Fruit fly (Drosophila melanogaster) whole organism, embryonic: Measurements from ENCODE around the gene CG9114.

Source experiments
- Antp ChIP-seq: fragments of 200-800 bp; sonication (Bioruptor generic); optimal IDR thresholded peaks from 3 replicates; lab custom pipeline; 2016; ENCODE audit warnings: missing biosample characterization, missing genetic modification characterization
- Asciz ChIP-seq: fragments of 200-800 bp; sonication (Bioruptor generic); optimal IDR thresholded peaks from 2 replicates; lab custom pipeline; 2017; ENCODE audit warnings: missing biosample characterization, mild to moderate bottlenecking, missing genetic modification characterization, missing genetic modification reagents
- Atf3 ChIP-seq: fragments of 200-800 bp; sonication (Bioruptor generic); optimal IDR thresholded peaks from 3 replicates; lab custom pipeline; 2016; ENCODE audit warnings: missing biosample characterization, missing genetic modification characterization
- B-H2 ChIP-seq: fragments of 200-800 bp; sonication (Bioruptor generic); optimal IDR thresholded peaks from 2 replicates; lab custom pipeline; 2018; ENCODE audit warnings: missing biosample characterization, mild to moderate bottlenecking, missing genetic modification characterization
- Bteb2 ChIP-seq: fragments of 200-800 bp; sonication (Bioruptor generic); optimal IDR thresholded peaks from 2 replicates; lab custom pipeline; 2016; ENCODE audit warnings: missing biosample characterization, missing genetic modification characterization
- CG10274 ChIP-seq: fragments of 200-800 bp; sonication (Bioruptor generic); optimal IDR thresholded peaks from 3 replicates; lab custom pipeline; 2017; ENCODE audit warnings: missing biosample characterization, mild to moderate bottlenecking, missing genetic modification characterization
- CG10565 ChIP-seq: fragments of 200-800 bp; sonication (Bioruptor generic); optimal IDR thresholded peaks from 3 replicates; lab custom pipeline; 2016; ENCODE audit warnings: missing biosample characterization, mild to moderate bottlenecking, missing genetic modification characterization
- CG10959 ChIP-seq: fragments of 200-800 bp; sonication (Bioruptor generic); IDR thresholded peaks from 2 replicates; pipeline ENCODE4 v1.3.6; 2022; ENCODE audit warnings: missing biosample characterization, missing genetic modification characterization
- CG11247 ChIP-seq: fragments of 200-800 bp; sonication (Bioruptor generic); IDR thresholded peaks from 2 replicates; pipeline ENCODE4 v1.3.6; 2022; ENCODE audit warnings: missing biosample characterization, missing genetic modification characterization
- CG11504 ChIP-seq: fragments of 200-800 bp; sonication (Bioruptor generic); optimal IDR thresholded peaks from 3 replicates; lab custom pipeline; 2019; ENCODE audit warnings: missing biosample characterization, mild to moderate bottlenecking, missing genetic modification characterization, moderate library complexity
- CG12744 ChIP-seq: fragments of 200-800 bp; sonication (Bioruptor generic); optimal IDR thresholded peaks from 2 replicates; lab custom pipeline; 2016; ENCODE audit warnings: missing biosample characterization, missing genetic modification characterization
- CG14710 ChIP-seq: fragments of 200-800 bp; sonication (Bioruptor generic); optimal IDR thresholded peaks from 3 replicates; lab custom pipeline; 2019; ENCODE audit warnings: missing biosample characterization, mild to moderate bottlenecking, missing genetic modification characterization, moderate library complexity
- CG14965 ChIP-seq: fragments of 200-800 bp; sonication (Bioruptor generic); optimal IDR thresholded peaks from 2 replicates; lab custom pipeline; 2016; ENCODE audit warnings: missing biosample characterization, missing genetic modification characterization, borderline replicate concordance
- CG1602 ChIP-seq: fragments of 200-800 bp; sonication (Bioruptor generic); optimal IDR thresholded peaks from 3 replicates; lab custom pipeline; 2016; ENCODE audit warnings: missing biosample characterization, missing genetic modification characterization
- CG16813 ChIP-seq: fragments of 200-800 bp; sonication (Bioruptor generic); IDR thresholded peaks from 3 replicates; pipeline ENCODE4 v1.3.6; 2022; ENCODE audit warnings: missing biosample characterization, missing genetic modification characterization; ENCODE audit not compliant: partially characterized antibody
- CG18476 ChIP-seq: fragments of 200-800 bp; sonication (Bioruptor generic); optimal IDR thresholded peaks from 2 replicates; lab custom pipeline; 2016; ENCODE audit warnings: missing biosample characterization, mild to moderate bottlenecking, missing genetic modification characterization
- CG2120 ChIP-seq: fragments of 200-800 bp; sonication (Bioruptor generic); optimal IDR thresholded peaks from 3 replicates; lab custom pipeline; 2016; ENCODE audit warnings: missing biosample characterization, missing genetic modification characterization
- CG31388 ChIP-seq: fragments of 200-800 bp; sonication (Bioruptor generic); optimal IDR thresholded peaks from 2 replicates; lab custom pipeline; 2016; ENCODE audit warnings: missing biosample characterization, missing genetic modification characterization
- CG3407 ChIP-seq: fragments of 200-800 bp; sonication (Bioruptor generic); optimal IDR thresholded peaks from 2 replicates; lab custom pipeline; 2018; ENCODE audit warnings: missing biosample characterization, mild to moderate bottlenecking, missing genetic modification characterization
- CG5180 ChIP-seq: fragments of 200-800 bp; sonication (Bioruptor generic); optimal IDR thresholded peaks from 3 replicates; lab custom pipeline; 2017; ENCODE audit warnings: missing biosample characterization, missing genetic modification characterization, mild to moderate bottlenecking, moderate library complexity, missing genetic modification reagents
- CG7745 ChIP-seq: fragments of 200-800 bp; sonication (Bioruptor generic); optimal IDR thresholded peaks from 2 replicates; lab custom pipeline; 2018; ENCODE audit warnings: missing biosample characterization, mild to moderate bottlenecking, missing genetic modification characterization, moderate library complexity
- CG9609 ChIP-seq: fragments of 200-800 bp; sonication (Bioruptor generic); optimal IDR thresholded peaks from 3 replicates; lab custom pipeline; 2016; ENCODE audit warnings: missing biosample characterization, missing genetic modification characterization
- CHES-1-like ChIP-seq: fragments of 200-800 bp; sonication (Bioruptor generic); optimal IDR thresholded peaks from 2 replicates; lab custom pipeline; 2016; ENCODE audit warnings: missing biosample characterization, missing genetic modification characterization
- CoRest ChIP-seq: fragments of 200-800 bp; sonication (Bioruptor generic); optimal IDR thresholded peaks from 3 replicates; lab custom pipeline; 2018; ENCODE audit warnings: missing biosample characterization, mild to moderate bottlenecking, missing genetic modification characterization, moderate library complexity
- Dfd ChIP-seq, 2 experiments: fragments of >200 bp; optimal IDR thresholded peaks; 2 replicates each; lab custom pipeline; 2017; ENCODE audit warnings: missing biosample characterization in 2 of 2, missing genetic modification characterization in 2 of 2
- Dp ChIP-seq: fragments of 200-800 bp; sonication (Bioruptor generic); optimal IDR thresholded peaks from 2 replicates; lab custom pipeline; 2018; ENCODE audit warnings: missing biosample characterization, mild to moderate bottlenecking, missing genetic modification characterization, moderate library complexity
- Drgx ChIP-seq: fragments of 200-800 bp; sonication (Bioruptor generic); IDR thresholded peaks from 2 replicates; pipeline ENCODE4 v1.3.6; 2022; ENCODE audit warnings: missing biosample characterization, missing genetic modification characterization
- E2f1 ChIP-seq: fragments of 200-800 bp; sonication (Bioruptor generic); IDR thresholded peaks from 2 replicates; pipeline ENCODE4 v1.3.6; 2022; ENCODE audit warnings: missing biosample characterization, missing genetic modification characterization
- Oli ChIP-seq: fragments of 200-800 bp; sonication (Bioruptor generic); optimal IDR thresholded peaks from 2 replicates; lab custom pipeline; 2018; ENCODE audit warnings: missing biosample characterization, mild to moderate bottlenecking, missing genetic modification characterization, moderate library complexity
- Pdp1 ChIP-seq, 2 experiments: fragments of 200-800 bp; sonication (Bioruptor generic); optimal IDR thresholded peaks; 3 replicates each; lab custom pipeline; 2016; ENCODE audit warnings: missing biosample characterization in 2 of 2, missing genetic modification characterization in 2 of 2, mild to moderate bottlenecking in 1 of 2, moderate library complexity in 1 of 2
- Sox102F ChIP-seq: fragments of 200-800 bp; sonication (Bioruptor generic); optimal IDR thresholded peaks from 2 replicates; lab custom pipeline; 2018; ENCODE audit warnings: missing biosample characterization, mild to moderate bottlenecking, missing genetic modification characterization, moderate library complexity
- abd-A ChIP-seq: fragments of 200-800 bp; sonication (Bioruptor generic); optimal IDR thresholded peaks from 3 replicates; lab custom pipeline; 2019; ENCODE audit warnings: missing biosample characterization, mild to moderate bottlenecking, missing genetic modification characterization, moderate library complexity
- bsh ChIP-seq, 2 experiments: fragments of 200-800 bp; sonication (Bioruptor generic); optimal IDR thresholded peaks; 2 replicates each; lab custom pipeline; 2017 to 2018; ENCODE audit warnings: mild to moderate bottlenecking in 2 of 2, missing biosample characterization in 2 of 2, missing genetic modification characterization in 2 of 2, moderate library complexity in 1 of 2
- cato ChIP-seq: fragments of 200-800 bp; sonication (Bioruptor generic); optimal IDR thresholded peaks from 2 replicates; lab custom pipeline; 2016; ENCODE audit warnings: missing biosample characterization, missing genetic modification characterization, borderline replicate concordance
- cg ChIP-seq: fragments of 200-800 bp; sonication (Bioruptor generic); optimal IDR thresholded peaks from 3 replicates; lab custom pipeline; 2019; ENCODE audit warnings: missing biosample characterization, mild to moderate bottlenecking, missing genetic modification characterization, moderate library complexity
- chinmo ChIP-seq: fragments of 200-800 bp; sonication (Bioruptor generic); IDR thresholded peaks from 4 replicates; pipeline ENCODE4 v1.3.6; 2022; ENCODE audit warnings: missing biosample characterization, missing genetic modification characterization; ENCODE audit not compliant: partially characterized antibody
- dimm ChIP-seq: fragments of 200-800 bp; sonication (Bioruptor generic); IDR thresholded peaks from 2 replicates; pipeline ENCODE4 v1.3.6; 2022; ENCODE audit warnings: missing biosample characterization, missing genetic modification characterization
- dysf ChIP-seq: fragments of 200-800 bp; sonication (Bioruptor generic); IDR thresholded peaks from 3 replicates; pipeline ENCODE4 v1.3.6; 2022; ENCODE audit warnings: missing biosample characterization, missing genetic modification characterization
- ewg ChIP-seq: fragments of 200-800 bp; sonication (Bioruptor generic); optimal IDR thresholded peaks from 3 replicates; lab custom pipeline; 2017; ENCODE audit warnings: mild to moderate bottlenecking, missing biosample characterization, missing genetic modification reagents, missing genetic modification characterization
- gem ChIP-seq: fragments of 200-800 bp; sonication (Bioruptor generic); optimal IDR thresholded peaks from 2 replicates; lab custom pipeline; 2019; ENCODE audit warnings: missing biosample characterization, mild to moderate bottlenecking, missing genetic modification characterization, moderate library complexity
- gt ChIP-seq: fragments of 200-800 bp; sonication (Bioruptor generic); IDR thresholded peaks from 2 replicates; pipeline ENCODE4 v1.3.6; 2022; ENCODE audit warnings: missing biosample characterization, missing genetic modification characterization
- ken ChIP-seq: fragments of 200-800 bp; sonication (Bioruptor generic); IDR thresholded peaks from 3 replicates; pipeline ENCODE4 v1.3.6; 2022; ENCODE audit warnings: missing biosample characterization, missing genetic modification characterization
- nau ChIP-seq: fragments of 200-800 bp; sonication (Bioruptor generic); optimal IDR thresholded peaks from 3 replicates; lab custom pipeline; 2017; ENCODE audit warnings: missing biosample characterization, mild to moderate bottlenecking, missing genetic modification characterization, missing genetic modification reagents
- rib ChIP-seq: fragments of 200-800 bp; sonication (Bioruptor generic); IDR thresholded peaks from 2 replicates; pipeline ENCODE4 v1.3.6; 2022; ENCODE audit warnings: missing biosample characterization, missing genetic modification characterization
- row ChIP-seq: fragments of 200-800 bp; sonication (Bioruptor generic); IDR thresholded peaks from 3 replicates; pipeline ENCODE4 v1.3.6; 2022; ENCODE audit warnings: missing biosample characterization, missing genetic modification characterization
- sisA ChIP-seq: fragments of 200-800 bp; sonication (Bioruptor generic); IDR thresholded peaks from 2 replicates; pipeline ENCODE4 v1.3.6; 2022; ENCODE audit warnings: missing biosample characterization, missing genetic modification characterization
- twi ChIP-seq: fragments of 200-800 bp; optimal IDR thresholded peaks from 2 replicates; lab custom pipeline; 2019; ENCODE audit warnings: missing biosample characterization, mild to moderate bottlenecking, missing genetic modification characterization, moderate library complexity
- tx ChIP-seq: fragments of 200-800 bp; sonication (Bioruptor generic); optimal IDR thresholded peaks from 2 replicates; lab custom pipeline; 2016; ENCODE audit warnings: missing biosample characterization, missing genetic modification characterization
- vfl ChIP-seq: fragments of 200-800 bp; sonication (Bioruptor generic); optimal IDR thresholded peaks from 2 replicates; lab custom pipeline; 2016; ENCODE audit warnings: missing biosample characterization, missing genetic modification characterization

Gene CG9114

dm6 chrX:15319699-15320482 lies 13.1 kb downstream of the CG9114 start (continued):
- TF ChIP-seq dysf (GFP tag; lab: Robert Waterston, UW) (no peak), twi (peak; percentile 48), gem (tag; lab: Kevin White, UChicago) (no peak), CG10959 (GFP tag; lab: Robert Waterston, UW) (no peak), Dp (peak; percentile 5), CG5180 (GFP tag; lab: Kevin White, UChicago) (no peak), CG10274 (GFP tag; lab: Kevin White, UChicago) (peak; percentile 88), CoRest (no peak), E2f1 (GFP tag; lab: Robert Waterston, UW) (no peak), CG16813 (GFP tag; lab: Robert Waterston, UW) (0 out of 3 replicates have a peak, but pooled peaks have one; percentile 29), nau (GFP tag; lab: Kevin White, UChicago) (no peak), CG12744 (no peak), Bteb2 (GFP tag; lab: Kevin White, UChicago) (no peak), CG2120 (no peak), CG1602 (GFP tag; lab: Kevin White, UChicago) (no peak), CG9609 (GFP tag; lab: Kevin White, UChicago) (no peak), Sox102F (no peak), B-H2 (GFP tag; lab: Kevin White, UChicago) (no peak), Pdp1 (GFP tag; optimal IDR thresholded peaks at IDR 0.05; lab: Kevin White, UChicago) (peak in 1 of 2 experiments; percentile 26), tx (no peak), gt (GFP tag; lab: Robert Waterston, UW) (no peak)

dm6 chrX:15319290-15319689 lies 13.7 kb downstream of the CG9114 start, which contains the start of gene Top1:
Gene Top1 (plus strand): TSS chrX:15319479.
- TF ChIP-seq rib = 0 out of 2 replicates have a peak, but pooled peaks have one; percentile 12
- no peak for TF ChIP-seq Asciz
- peak; percentile 33; the same call in 1 of the 2 replicates for TF ChIP-seq CG11247 (GFP tag; lab: Robert Waterston, UW)
- TF ChIP-seq Oli (tag; lab: Kevin White, UChicago) = no peak
- TF ChIP-seq Atf3 (GFP tag; lab: Kevin White, UChicago) = no peak
- TF ChIP-seq chinmo (GFP tag; lab: Robert Waterston, UW) = peak; percentile 96
- no peak for TF ChIP-seq CG31388
- TF ChIP-seq ewg = no peak
- TF ChIP-seq CG3407 (GFP tag; lab: Kevin White, UChicago) = no peak
- TF ChIP-seq ken = peak; percentile 50; the same call in 1 of the 3 replicates
- no peak for TF ChIP-seq vfl (GFP tag; lab: Kevin White, UChicago)
- no peak for TF ChIP-seq Drgx (GFP tag; lab: Robert Waterston, UW)
- TF ChIP-seq CG14965 (GFP tag; lab: Kevin White, UChicago) = no peak
- no peak for TF ChIP-seq CG18476
- 0 out of 2 replicates have a peak, but pooled peaks have one; percentile 22 for TF ChIP-seq sisA (GFP tag; lab: Robert Waterston, UW)
- no peak for TF ChIP-seq CG10565 (GFP tag; lab: Kevin White, UChicago)
- no peak for TF ChIP-seq dimm (GFP tag; lab: Robert Waterston, UW)
- TF ChIP-seq CG11504 (tag; lab: Kevin White, UChicago) = peak; percentile 21
- TF ChIP-seq CG14710 (tag; lab: Kevin White, UChicago) = peak; percentile 41
- TF ChIP-seq CG7745 (tag; lab: Kevin White, UChicago) = no peak
- TF ChIP-seq Dfd (GFP tag; optimal IDR thresholded peaks at IDR 0.05; lab: Kevin White, UChicago) = no peak
- no peak for TF ChIP-seq abd-A (tag; lab: Kevin White, UChicago)
- TF ChIP-seq bsh (GFP tag; optimal IDR thresholded peaks at IDR 0.05; lab: Kevin White, UChicago) = no peak
- TF ChIP-seq CHES-1-like (GFP tag; lab: Kevin White, UChicago) = no peak
- no peak for TF ChIP-seq cato (GFP tag; lab: Kevin White, UChicago)
- no peak for TF ChIP-seq tx
- peak; percentile 87 for TF ChIP-seq row (GFP tag; lab: Robert Waterston, UW)
- peak; percentile 19 for TF ChIP-seq Antp (GFP tag; lab: Kevin White, UChicago)
- TF ChIP-seq cg (GFP tag; lab: Kevin White, UChicago) = no peak
